Fruit fly (Drosophila melanogaster) whole organism: ENCODE measurements around the gene SCAR.

Source experiments
- pan ChIP-seq: fragments of >200 bp; optimal IDR thresholded peaks from 2 replicates; lab custom pipeline; 2017
- psq ChIP-seq: fragments of >200 bp; optimal IDR thresholded peaks from 2 replicates; lab custom pipeline; 2017

DNA sequence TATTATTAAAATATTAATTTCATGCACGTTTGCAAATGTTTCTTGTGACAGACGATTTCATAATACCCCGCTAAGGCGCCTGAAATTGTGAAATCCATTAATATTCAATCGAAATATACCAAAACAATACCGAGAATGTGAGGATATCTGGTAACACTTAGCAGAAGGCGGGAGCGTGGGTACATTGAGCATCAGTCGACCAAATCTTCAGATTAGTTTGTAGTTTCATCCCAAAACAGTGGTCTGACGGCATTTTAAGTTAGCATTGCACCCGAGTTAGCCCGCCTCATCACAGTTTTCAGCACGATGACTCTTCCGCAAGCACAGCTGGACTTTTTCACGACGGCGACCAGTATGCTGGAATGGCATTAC, 28.1 kb downstream of the SCAR start, which contains the start of gene Nup154:
- TF ChIP-seq pan (lab: Kevin White, UChicago) (no peak), psq (lab: Kevin White, UChicago) (no peak)
